Worm (Caenorhabditis elegans): ENCODE results near the gene nhr-93.
"Not testable (repeated sequence)": the region's sequence is repeated elsewhere in the genome, so short reads cannot be mapped to it uniquely, and the experiment has no call there.

Gene nhr-93

ce11 chrV:3570695-3571094 lies 32.5 kb upstream of the nhr-93 start, which contains the start of gene F40C5.2:
F40C5.2 (plus strand) TSS chrV:3570995.
- TF ChIP-seq nhr-28 (tag; optimal IDR thresholded peaks at IDR 0.05); tbx-8 (GFP tag; optimal IDR thresholded peaks at IDR 0.05); lin-13 (tag; optimal IDR thresholded peaks at IDR 0.05): not testable (repeated sequence)

- TF ChIP-seq tbx-8 (GFP tag; optimal IDR thresholded peaks at IDR 0.05); ham-2 (GFP tag; optimal IDR thresholded peaks at IDR 0.05); elt-1 (tag; optimal IDR thresholded peaks at IDR 0.05; ENCODE audit: borderline replicate concordance, insufficient read depth): not testable (repeated sequence)
These were observed 26.1 kb upstream of the nhr-93 start, which contains the start of gene T24A6.17 for ce11 chrV:3564335-3564734. T24A6.17 (minus strand) TSS chrV:3564435.

ce11 chrV:3562824-3563223 lies 24.6 kb upstream of the nhr-93 start, which contains the start of gene T24A6.16:
T24A6.16 (minus strand) TSS chrV:3562924.
- not testable (repeated sequence) for TF ChIP-seq blmp-1 (tag; optimal IDR thresholded peaks at IDR 0.05); ceh-83 (GFP tag; optimal IDR thresholded peaks at IDR 0.05); mep-1 (tag; optimal IDR thresholded peaks at IDR 0.05)

ce11 chrV:3558744-3559143 lies 20.5 kb upstream of the nhr-93 start, which contains the start of gene T24A6.1:
T24A6.1 (plus strand) TSS chrV:3559044.
- TF ChIP-seq ceh-39, mls-2, zip-8 (tag; optimal IDR thresholded peaks at IDR 0.05): not testable (repeated sequence)

- TF ChIP-seq elt-3 (tag; optimal IDR thresholded peaks at IDR 0.05): no peak
- no peak for TF ChIP-seq unc-39 (tag; optimal IDR thresholded peaks at IDR 0.05)
- no peak for TF ChIP-seq lin-13 (tag; optimal IDR thresholded peaks at IDR 0.05)
- TF ChIP-seq unc-120 (tag; optimal IDR thresholded peaks at IDR 0.05; ENCODE audit: poor library complexity, severe bottlenecking): no peak
- TF ChIP-seq bed-3 (GFP tag; optimal IDR thresholded peaks at IDR 0.05): no peak
- no peak for TF ChIP-seq M03D4.4 (tag; optimal IDR thresholded peaks at IDR 0.05)
- TF ChIP-seq sptf-1 (tag; optimal IDR thresholded peaks at IDR 0.05): no peak
- no peak for TF ChIP-seq blmp-1 (tag; optimal IDR thresholded peaks at IDR 0.05)
These were observed 19.2 kb upstream of the nhr-93 start, which contains the start of gene grl-31 for ce11 chrV:3557422-3557821. grl-31 (minus strand) TSS chrV:3557778.

- TF ChIP-seq nhr-12 (tag; optimal IDR thresholded peaks at IDR 0.05): no peak
- TF ChIP-seq zip-8 (tag; optimal IDR thresholded peaks at IDR 0.05): peak; percentile 20
These were observed 17.8 kb upstream of the nhr-93 start, which contains the start of gene grl-30 for ce11 chrV:3555986-3556385. grl-30 (plus strand) TSS chrV:3556286.

- TF ChIP-seq blmp-1 (tag; optimal IDR thresholded peaks at IDR 0.05): no peak
- no peak for TF ChIP-seq snpc-4 (tag; optimal IDR thresholded peaks at IDR 0.05)
- TF ChIP-seq ceh-83 (GFP tag; optimal IDR thresholded peaks at IDR 0.05): no peak
- TF ChIP-seq nhr-76 (tag; optimal IDR thresholded peaks at IDR 0.05): no peak
- TF ChIP-seq nhr-12 (tag; optimal IDR thresholded peaks at IDR 0.05): no peak
- no peak for TF ChIP-seq elt-1 (tag; optimal IDR thresholded peaks at IDR 0.05; ENCODE audit: borderline replicate concordance, insufficient read depth)
- no peak for TF ChIP-seq zip-8 (tag; optimal IDR thresholded peaks at IDR 0.05)
- TF ChIP-seq unc-39 (tag; optimal IDR thresholded peaks at IDR 0.05): no peak
- TF ChIP-seq mab-5 (tag; optimal IDR thresholded peaks at IDR 0.05): no peak
- TF ChIP-seq unc-120 (tag; optimal IDR thresholded peaks at IDR 0.05; ENCODE audit: poor library complexity, severe bottlenecking): no peak
- no peak for TF ChIP-seq sptf-1 (tag; optimal IDR thresholded peaks at IDR 0.05)
- no peak for TF ChIP-seq bed-3 (GFP tag; optimal IDR thresholded peaks at IDR 0.05)
These were observed 16.7 kb upstream of the nhr-93 start, which contains the start of gene grl-29 for ce11 chrV:3554869-3555268. grl-29 (minus strand) TSS chrV:3555236.

- TF ChIP-seq unc-62 (GFP tag; optimal IDR thresholded peaks at IDR 0.05) (no peak), ceh-39 (tag; optimal IDR thresholded peaks at IDR 0.05) (peak; percentile 5)
These were observed 14.7 kb upstream of the nhr-93 start, which contains the start of gene T24A6.20 for ce11 chrV:3552740-3553469. T24A6.20 (plus strand) TSS chrV:3553134.
